Worm (Caenorhabditis elegans) whole organism, late embryonic: Measurements from ENCODE around the gene ntl-4.

Experiments
- C08G9.2 ChIP-seq: sonication (generic microtip); optimal IDR thresholded peaks from 2 replicates; lab custom pipeline; 2016; ENCODE audit warnings: mild to moderate bottlenecking, missing genetic modification characterization, moderate library complexity, missing compliant biosample characterization
- C38D4.7 ChIP-seq: fragments of 200-800 bp; sonication (Bioruptor generic); optimal IDR thresholded peaks from 2 replicates; lab custom pipeline; 2018; ENCODE audit warnings: mild to moderate bottlenecking, missing genetic modification characterization, moderate library complexity, missing compliant biosample characterization
- F13H6.1 ChIP-seq: sonication (generic microtip); optimal IDR thresholded peaks from 2 replicates; lab custom pipeline; 2016; ENCODE audit warnings: missing genetic modification characterization, missing compliant biosample characterization
- ahr-1 ChIP-seq: sonication (generic microtip); optimal IDR thresholded peaks from 2 replicates; lab custom pipeline; 2016; ENCODE audit warnings: missing genetic modification characterization, missing compliant biosample characterization
- ama-1 ChIP-seq: fragments of 150-350 bp; optimal IDR thresholded peaks from 2 replicates; lab custom pipeline; 2014
- ceh-19 ChIP-seq: fragments of 200-800 bp; sonication (Bioruptor generic); optimal IDR thresholded peaks from 2 replicates; lab custom pipeline; 2018; ENCODE audit warnings: mild to moderate bottlenecking, missing genetic modification characterization, missing compliant biosample characterization
- ceh-24 ChIP-seq: sonication (generic microtip); optimal IDR thresholded peaks from 2 replicates; lab custom pipeline; 2016; ENCODE audit warnings: mild to moderate bottlenecking, missing genetic modification characterization, missing compliant biosample characterization
- ceh-31 ChIP-seq: sonication (generic microtip); optimal IDR thresholded peaks from 2 replicates; lab custom pipeline; 2016; ENCODE audit warnings: missing genetic modification characterization, missing compliant biosample characterization
- ceh-34 ChIP-seq: sonication (generic microtip); optimal IDR thresholded peaks from 2 replicates; lab custom pipeline; 2016; ENCODE audit warnings: mild to moderate bottlenecking, missing genetic modification characterization, missing compliant biosample characterization
- ceh-48 ChIP-seq: sonication (generic microtip); optimal IDR thresholded peaks from 2 replicates; lab custom pipeline; 2016; ENCODE audit warnings: missing genetic modification characterization, inconsistent platforms, missing compliant biosample characterization
- ceh-6 ChIP-seq: fragments of 200-800 bp; sonication (Bioruptor generic); optimal IDR thresholded peaks from 2 replicates; lab custom pipeline; 2018; ENCODE audit warnings: mild to moderate bottlenecking, missing genetic modification characterization, missing compliant biosample characterization
- ceh-9 ChIP-seq: sonication (generic microtip); optimal IDR thresholded peaks from 2 replicates; lab custom pipeline; 2016; ENCODE audit warnings: mild to moderate bottlenecking, missing genetic modification characterization, inconsistent platforms, missing compliant biosample characterization
- dmd-4 ChIP-seq: sonication (generic microtip); optimal IDR thresholded peaks from 2 replicates; lab custom pipeline; 2016; ENCODE audit warnings: borderline replicate concordance, missing genetic modification characterization, missing compliant biosample characterization
- dve-1 ChIP-seq: sonication (generic microtip); optimal IDR thresholded peaks from 2 replicates; lab custom pipeline; 2017; ENCODE audit warnings: antibody characterized with exemption, mild to moderate bottlenecking, missing genetic modification characterization, missing compliant biosample characterization
- elt-4 ChIP-seq: sonication (generic microtip); optimal IDR thresholded peaks from 2 replicates; lab custom pipeline; 2016; ENCODE audit warnings: missing genetic modification characterization, missing compliant biosample characterization
- eyg-1 ChIP-seq: sonication (generic microtip); optimal IDR thresholded peaks from 2 replicates; lab custom pipeline; 2016; ENCODE audit warnings: missing genotype, missing genetic modification characterization, missing compliant biosample characterization
- hlh-13 ChIP-seq: fragments of 200-800 bp; sonication (Bioruptor generic); optimal IDR thresholded peaks from 2 replicates; lab custom pipeline; 2018; ENCODE audit warnings: mild to moderate bottlenecking, missing genetic modification characterization, missing compliant biosample characterization
- hlh-15 ChIP-seq: sonication (generic microtip); optimal IDR thresholded peaks from 2 replicates; lab custom pipeline; 2016; ENCODE audit warnings: missing genetic modification characterization, missing compliant biosample characterization
- hlh-8 ChIP-seq: sonication (generic microtip); optimal IDR thresholded peaks from 2 replicates; lab custom pipeline; 2016; ENCODE audit warnings: missing genotype, missing genetic modification characterization, missing compliant biosample characterization
- lim-6 ChIP-seq: sonication (generic microtip); optimal IDR thresholded peaks from 2 replicates; lab custom pipeline; 2016; ENCODE audit warnings: missing genetic modification characterization, missing compliant biosample characterization
- lin-11 ChIP-seq: fragments of 200-800 bp; sonication (Bioruptor generic); optimal IDR thresholded peaks from 2 replicates; lab custom pipeline; 2018; ENCODE audit warnings: mild to moderate bottlenecking, missing genetic modification characterization, missing compliant biosample characterization
- mec-3 ChIP-seq: sonication (generic microtip); optimal IDR thresholded peaks from 2 replicates; lab custom pipeline; 2016; ENCODE audit warnings: borderline replicate concordance, missing genetic modification characterization, missing compliant biosample characterization
- nhr-11 ChIP-seq: fragments of 150-350 bp; optimal IDR thresholded peaks from 2 replicates; lab custom pipeline; 2014; ENCODE audit warnings: missing biosample characterization, missing genetic modification characterization
- pag-3 ChIP-seq: sonication (generic microtip); optimal IDR thresholded peaks from 2 replicates; lab custom pipeline; 2016; ENCODE audit warnings: missing compliant biosample characterization, missing genetic modification characterization, borderline replicate concordance
- pat-9 ChIP-seq: fragments of 200-800 bp; sonication (Bioruptor generic); optimal IDR thresholded peaks from 2 replicates; lab custom pipeline; 2018; ENCODE audit warnings: mild to moderate bottlenecking, missing genetic modification characterization, moderate library complexity, missing compliant biosample characterization
- pha-4 ChIP-seq: fragments of 150-350 bp; optimal IDR thresholded peaks from 2 replicates; lab custom pipeline; 2018; ENCODE audit warnings: missing biosample characterization, missing genetic modification reagents, missing genetic modification characterization
- pros-1 ChIP-seq: fragments of 150-350 bp; optimal IDR thresholded peaks from 2 replicates; lab custom pipeline; 2014; ENCODE audit warnings: missing biosample characterization, missing genetic modification reagents, missing genetic modification characterization
- ref-2 ChIP-seq: sonication (generic microtip); optimal IDR thresholded peaks from 2 replicates; lab custom pipeline; 2016; ENCODE audit warnings: missing genetic modification characterization, missing compliant biosample characterization
- sdc-2 ChIP-seq: sonication (generic microtip); optimal IDR thresholded peaks from 2 replicates; lab custom pipeline; 2016; ENCODE audit warnings: missing genotype, missing genetic modification characterization, missing compliant biosample characterization
- sox-2 ChIP-seq: fragments of 200-800 bp; sonication (Bioruptor generic); IDR thresholded peaks from 2 replicates; pipeline ENCODE4 v1.3.6; 2022; ENCODE audit warnings: missing genetic modification reagents, missing genetic modification characterization, missing compliant biosample characterization
- tbx-2 ChIP-seq: sonication (generic microtip); optimal IDR thresholded peaks from 2 replicates; lab custom pipeline; 2016; ENCODE audit warnings: missing genetic modification characterization, missing compliant biosample characterization
- ttx-3 ChIP-seq: sonication (generic microtip); optimal IDR thresholded peaks from 2 replicates; lab custom pipeline; 2016; ENCODE audit warnings: missing genetic modification reagents, missing genetic modification characterization, missing compliant biosample characterization
- unc-42 ChIP-seq: sonication (generic microtip); optimal IDR thresholded peaks from 2 replicates; lab custom pipeline; 2016; ENCODE audit warnings: missing genotype, missing genetic modification characterization, missing compliant biosample characterization
- unc-86 ChIP-seq: sonication (generic microtip); optimal IDR thresholded peaks from 2 replicates; lab custom pipeline; 2016; ENCODE audit warnings: missing genetic modification characterization, missing compliant biosample characterization

ntl-4 gene

ce11 chrIV:7938834-7939233, 28.5 kb downstream of the ntl-4 start, which contains the start of gene F20D12.7:
TSS of gene F20D12.7 (minus strand) at chrIV:7938934.
- no peak for TF ChIP-seq ceh-9 (tag; lab: Kevin White, UChicago)
- no peak for TF ChIP-seq dve-1 (tag; lab: Kevin White, UChicago)
- TF ChIP-seq nhr-11 (tag; lab: Kevin White, UChicago) = no peak
- TF ChIP-seq pha-4 (tag; lab: Kevin White, UChicago) = no peak
- no peak for TF ChIP-seq unc-86
- TF ChIP-seq tbx-2 (tag; lab: Kevin White, UChicago) = no peak
- no peak for TF ChIP-seq F13H6.1 (tag; lab: Kevin White, UChicago)
- no peak for TF ChIP-seq dmd-4 (tag; lab: Kevin White, UChicago)
- TF ChIP-seq pat-9 (tag; lab: Kevin White, UChicago) = no peak

DNA sequence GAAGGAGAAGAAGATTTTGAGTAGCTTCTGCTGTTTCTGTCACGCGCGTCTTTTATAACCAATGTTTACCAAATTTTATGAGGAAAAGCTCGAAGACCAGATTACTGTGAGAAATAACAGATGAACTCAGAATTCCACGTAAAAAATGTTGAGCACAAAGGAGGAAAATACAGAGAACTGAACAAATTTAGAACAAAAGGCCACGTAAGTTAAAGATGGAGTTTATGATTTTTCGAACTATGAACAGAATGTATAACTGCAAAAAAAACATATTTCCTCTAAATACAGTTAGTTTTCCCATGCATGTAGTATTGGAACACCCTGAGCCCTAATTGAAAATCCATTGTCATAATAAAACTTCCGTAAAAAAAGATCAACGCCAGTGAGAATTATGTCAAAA, 30.5 kb downstream of the ntl-4 start, which contains the start of gene exc-9:
TSS of gene exc-9 (minus strand) at position 101 of the 400 bp plus-strand sequence.
- no peak for TF ChIP-seq sdc-2 (tag; lab: Kevin White, UChicago)
- no peak for TF ChIP-seq ceh-31 (tag; lab: Kevin White, UChicago)
- TF ChIP-seq ceh-48 (tag; lab: Kevin White, UChicago) = no peak
- no peak for TF ChIP-seq elt-4 (tag; lab: Kevin White, UChicago)
- TF ChIP-seq ceh-24 = no peak
- TF ChIP-seq C38D4.7 = no peak
- TF ChIP-seq ref-2 = no peak
- TF ChIP-seq mec-3 (tag; lab: Kevin White, UChicago) = no peak
- TF ChIP-seq hlh-13 (GFP tag; lab: Kevin White, UChicago) = no peak
- TF ChIP-seq hlh-8 (tag; lab: Kevin White, UChicago) = no peak
- TF ChIP-seq ceh-19 = no peak
- TF ChIP-seq unc-42 (tag; lab: Kevin White, UChicago) = no peak
- TF ChIP-seq ceh-6 = no peak
- no peak for TF ChIP-seq hlh-15 (tag; lab: Kevin White, UChicago)
- TF ChIP-seq eyg-1 (tag; lab: Kevin White, UChicago) = no peak
- no peak for TF ChIP-seq C08G9.2 (tag; lab: Kevin White, UChicago)
- TF ChIP-seq lim-6 (tag; lab: Kevin White, UChicago) = no peak
- no peak for TF ChIP-seq ahr-1 (tag; lab: Kevin White, UChicago)
- TF ChIP-seq, all 69 proteins: peak for 0

DNA sequence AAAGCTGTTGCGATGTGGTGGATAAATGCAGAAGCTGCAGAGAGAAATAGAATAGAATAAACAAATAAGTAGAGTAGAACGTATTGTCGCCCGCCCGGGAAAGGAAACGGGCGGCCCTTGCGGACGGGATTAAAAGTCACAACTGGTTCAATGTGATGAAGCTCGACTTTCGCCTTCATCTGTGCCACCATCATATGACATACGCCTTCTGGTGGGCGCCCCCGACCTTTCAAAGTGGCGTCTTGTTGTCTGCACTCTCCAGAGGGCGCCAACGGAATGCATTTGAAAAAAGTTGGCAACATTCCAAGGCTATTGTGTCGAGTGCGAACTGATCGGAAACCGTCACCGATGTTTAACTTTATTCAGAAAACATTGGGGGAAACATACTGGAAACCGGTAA, 32.9 kb downstream of the ntl-4 start:
- TF ChIP-seq pat-9 (tag; lab: Kevin White, UChicago) (no peak), ceh-34 (tag; lab: Kevin White, UChicago) (peak; percentile 27)

DNA sequence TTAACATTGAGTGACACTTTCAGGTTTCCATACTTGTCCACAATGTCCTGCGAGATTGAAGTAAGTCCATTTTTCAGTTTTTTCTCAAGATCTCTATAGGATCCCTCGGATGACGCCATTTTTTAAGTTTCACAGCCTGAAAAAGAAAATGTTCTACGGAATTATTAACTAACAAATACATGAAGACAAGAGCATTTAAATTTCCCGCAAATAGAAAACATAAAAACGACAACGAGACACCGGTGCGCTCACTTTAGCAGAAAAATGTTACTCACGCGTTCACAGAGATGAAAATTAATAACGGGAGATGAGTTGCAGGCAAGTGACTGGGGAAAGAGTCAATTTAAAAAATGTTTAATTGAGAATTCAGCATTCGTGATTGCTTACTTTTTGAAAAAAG, 36.1 kb downstream of the ntl-4 start, which contains the start of gene czw-1:
TSS of gene czw-1 (minus strand) at position 369 of the 400 bp plus-strand sequence.
- TF ChIP-seq sox-2 (GFP tag; lab: Robert Waterston, UW) (no peak), C08G9.2 (tag; lab: Kevin White, UChicago) (no peak), lin-11 (tag; lab: Kevin White, UChicago) (no peak), unc-86 (no peak), pag-3 (tag; lab: Kevin White, UChicago) (no peak), dve-1 (tag; lab: Kevin White, UChicago) (no peak), dmd-4 (tag; lab: Kevin White, UChicago) (no peak), hlh-15 (tag; lab: Kevin White, UChicago) (no peak), tbx-2 (tag; lab: Kevin White, UChicago) (no peak), ceh-6 (no peak), ama-1 (lab: Kevin White, UChicago) (no peak), ttx-3 (no peak), pros-1 (tag; lab: Kevin White, UChicago) (no peak)
